Fruit fly (Drosophila melanogaster) whole organism, embryonic: Measurements from ENCODE around the gene Trs20.

Source experiments
- Atf3 ChIP-seq: fragments of 200-800 bp; sonication (Bioruptor generic); optimal IDR thresholded peaks from 3 replicates; lab custom pipeline; 2016; ENCODE audit warnings: missing biosample characterization, missing genetic modification characterization
- BtbVII ChIP-seq: fragments of 200-800 bp; sonication (Bioruptor generic); optimal IDR thresholded peaks from 3 replicates; lab custom pipeline; 2017; ENCODE audit warnings: missing biosample characterization, mild to moderate bottlenecking, missing genetic modification characterization
- CG12769 ChIP-seq: fragments of 200-800 bp; sonication (Bioruptor generic); optimal IDR thresholded peaks from 2 replicates; lab custom pipeline; 2019; ENCODE audit warnings: missing biosample characterization, mild to moderate bottlenecking, missing genetic modification characterization, moderate library complexity
- CG12942 ChIP-seq: fragments of 200-800 bp; sonication (Bioruptor generic); optimal IDR thresholded peaks from 3 replicates; lab custom pipeline; 2016; ENCODE audit warnings: missing biosample characterization, missing genetic modification characterization
- CG14014 ChIP-seq: fragments of 200-800 bp; sonication (Bioruptor generic); IDR thresholded peaks from 2 replicates; pipeline ENCODE4 v1.3.6; 2022; ENCODE audit warnings: missing biosample characterization, missing genetic modification characterization
- CG14860 ChIP-seq: fragments of 200-800 bp; sonication (Bioruptor generic); IDR thresholded peaks from 3 replicates; pipeline ENCODE4 v1.3.6; 2022; ENCODE audit warnings: missing biosample characterization, missing genetic modification characterization; ENCODE audit not compliant: partially characterized antibody
- CG15011 ChIP-seq: fragments of 200-800 bp; sonication (Bioruptor generic); optimal IDR thresholded peaks from 3 replicates; lab custom pipeline; 2018; ENCODE audit warnings: missing biosample characterization, mild to moderate bottlenecking, missing genetic modification characterization
- CG16779 ChIP-seq: fragments of 200-800 bp; sonication (Bioruptor generic); IDR thresholded peaks from 2 replicates; pipeline ENCODE4 v1.3.6; 2022; ENCODE audit warnings: missing biosample characterization, missing genetic modification characterization
- CG17802 ChIP-seq: fragments of 200-800 bp; sonication (Bioruptor generic); optimal IDR thresholded peaks from 2 replicates; lab custom pipeline; 2018; ENCODE audit warnings: missing biosample characterization, mild to moderate bottlenecking, missing genetic modification characterization, moderate library complexity
- CG30431 ChIP-seq: fragments of 200-800 bp; sonication (Bioruptor generic); optimal IDR thresholded peaks from 2 replicates; lab custom pipeline; 2017; ENCODE audit warnings: missing biosample characterization, missing genetic modification characterization
- CG32767 ChIP-seq: fragments of 200-800 bp; sonication (Bioruptor generic); IDR thresholded peaks from 2 replicates; pipeline ENCODE4 v1.3.6; 2022; ENCODE audit warnings: missing biosample characterization, missing genetic modification characterization
- CG4282 ChIP-seq: fragments of 200-800 bp; sonication (Bioruptor generic); optimal IDR thresholded peaks from 2 replicates; lab custom pipeline; 2016; ENCODE audit warnings: missing biosample characterization, missing genetic modification characterization
- CG4404 ChIP-seq: fragments of 200-800 bp; sonication (Bioruptor generic); IDR thresholded peaks from 2 replicates; pipeline ENCODE4 v1.3.6; 2022; ENCODE audit warnings: missing biosample characterization, missing genetic modification characterization
- CG4424 ChIP-seq: fragments of 200-800 bp; sonication (Bioruptor generic); optimal IDR thresholded peaks from 3 replicates; lab custom pipeline; 2016; ENCODE audit warnings: missing biosample characterization, missing genetic modification characterization
- CG5180 ChIP-seq: fragments of 200-800 bp; sonication (Bioruptor generic); optimal IDR thresholded peaks from 3 replicates; lab custom pipeline; 2017; ENCODE audit warnings: missing biosample characterization, missing genetic modification characterization, mild to moderate bottlenecking, moderate library complexity, missing genetic modification reagents
- CG7357 ChIP-seq: fragments of 200-800 bp; sonication (Bioruptor generic); IDR thresholded peaks from 3 replicates; pipeline ENCODE4 v1.3.6; 2022; ENCODE audit warnings: missing biosample characterization, missing genetic modification characterization
- CG7556 ChIP-seq: fragments of 200-800 bp; sonication (Bioruptor generic); optimal IDR thresholded peaks from 2 replicates; lab custom pipeline; 2017; ENCODE audit warnings: missing biosample characterization, mild to moderate bottlenecking, missing genetic modification characterization
- CG7839 ChIP-seq: fragments of 200-800 bp; sonication (Bioruptor generic); optimal IDR thresholded peaks from 3 replicates; lab custom pipeline; 2018; ENCODE audit warnings: missing biosample characterization, mild to moderate bottlenecking, missing genetic modification characterization, moderate library complexity
- CG8290 ChIP-seq, 3 experiments: fragments of 200-800 bp; sonication (Bioruptor generic); optimal IDR thresholded peaks; 2 replicates each; lab custom pipeline; 2016 to 2019; ENCODE audit warnings: missing biosample characterization in 3 of 3, missing genetic modification characterization in 3 of 3, mild to moderate bottlenecking in 2 of 3, moderate library complexity in 1 of 3
- CG8765 ChIP-seq: fragments of 200-800 bp; sonication (Bioruptor generic); IDR thresholded peaks from 2 replicates; pipeline ENCODE4 v1.3.6; 2022; ENCODE audit warnings: missing biosample characterization, missing genetic modification characterization
- CG9817 ChIP-seq: fragments of 200-800 bp; sonication (Bioruptor generic); optimal IDR thresholded peaks from 2 replicates; lab custom pipeline; 2018; ENCODE audit warnings: missing biosample characterization, mild to moderate bottlenecking, missing genetic modification characterization, moderate library complexity
- Camta ChIP-seq: fragments of 200-800 bp; sonication (Bioruptor generic); optimal IDR thresholded peaks from 2 replicates; lab custom pipeline; 2016; ENCODE audit warnings: missing biosample characterization, missing genetic modification characterization
- Dref ChIP-seq: fragments of 200-800 bp; sonication (Bioruptor generic); IDR thresholded peaks from 2 replicates; pipeline ENCODE4 v1.3.6; 2022; ENCODE audit warnings: missing biosample characterization, missing genetic modification characterization
- Fer2 ChIP-seq: fragments of 200-800 bp; sonication (Bioruptor generic); optimal IDR thresholded peaks from 2 replicates; lab custom pipeline; 2018; ENCODE audit warnings: missing biosample characterization, mild to moderate bottlenecking, missing genetic modification characterization, moderate library complexity
- MBD-R2 ChIP-seq: fragments of 200-800 bp; sonication (Bioruptor generic); IDR thresholded peaks from 2 replicates; pipeline ENCODE4 v1.3.6; 2022; ENCODE audit warnings: missing biosample characterization, missing genetic modification characterization
- MESR4 ChIP-seq: fragments of 200-800 bp; sonication (Bioruptor generic); optimal IDR thresholded peaks from 2 replicates; lab custom pipeline; 2018; ENCODE audit warnings: missing biosample characterization, mild to moderate bottlenecking, missing genetic modification characterization, moderate library complexity
- Med ChIP-seq: fragments of 200-800 bp; sonication (Bioruptor generic); peaks from one replicate; lab custom pipeline; 2016; ENCODE audit warnings: missing biosample characterization, missing genetic modification characterization, mild to moderate bottlenecking, inconsistent platforms, moderate library complexity
- Meics ChIP-seq: fragments of 200-800 bp; sonication (Bioruptor generic); optimal IDR thresholded peaks from 2 replicates; lab custom pipeline; 2017; ENCODE audit warnings: missing biosample characterization, mild to moderate bottlenecking, missing genetic modification characterization
- Spps ChIP-seq: fragments of 200-800 bp; sonication (Bioruptor generic); optimal IDR thresholded peaks from 2 replicates; lab custom pipeline; 2018; ENCODE audit warnings: missing biosample characterization, mild to moderate bottlenecking, missing genetic modification characterization
- Trl ChIP-seq, 3 experiments: fragments of >200 bp in 2 of 3; fragments of 200-800 bp in 1 of 3; sonication (Bioruptor generic) in 1 of 3; optimal IDR thresholded peaks; 2 replicates in 1 of 3; 3 replicates in 2 of 3; lab custom pipeline; 2016 to 2017; ENCODE audit warnings: missing biosample characterization in 1 of 3, missing genetic modification characterization in 1 of 3
- Usf ChIP-seq: fragments of 200-800 bp; sonication (Bioruptor generic); optimal IDR thresholded peaks from 2 replicates; lab custom pipeline; 2017; ENCODE audit warnings: missing genotype, missing biosample characterization, missing genetic modification characterization
- Vsx1 ChIP-seq: fragments of 200-800 bp; sonication (Bioruptor generic); optimal IDR thresholded peaks from 2 replicates; lab custom pipeline; 2017; ENCODE audit warnings: missing biosample characterization, mild to moderate bottlenecking, missing genetic modification characterization, missing genetic modification reagents
- aop ChIP-seq: fragments of 200-800 bp; sonication (Bioruptor generic); IDR thresholded peaks from 2 replicates; pipeline ENCODE4 v1.3.6; 2022; ENCODE audit warnings: missing biosample characterization, missing genetic modification characterization
- ap ChIP-seq: fragments of 200-800 bp; sonication (Bioruptor generic); IDR thresholded peaks from 2 replicates; pipeline ENCODE4 v1.3.6; 2022; ENCODE audit warnings: missing biosample characterization, missing genetic modification characterization
- ara ChIP-seq: fragments of 200-800 bp; sonication (Bioruptor generic); IDR thresholded peaks from 2 replicates; pipeline ENCODE4 v1.3.6; 2022; ENCODE audit warnings: missing biosample characterization, missing genetic modification characterization
- cg ChIP-seq: fragments of 200-800 bp; sonication (Bioruptor generic); optimal IDR thresholded peaks from 3 replicates; lab custom pipeline; 2019; ENCODE audit warnings: missing biosample characterization, mild to moderate bottlenecking, missing genetic modification characterization, moderate library complexity
- chif ChIP-seq, 2 experiments: fragments of 200-800 bp; sonication (Bioruptor generic); optimal IDR thresholded peaks; 3 replicates each; lab custom pipeline; 2016; ENCODE audit warnings: missing biosample characterization in 2 of 2, missing genetic modification characterization in 2 of 2
- corto ChIP-seq: fragments of 200-800 bp; sonication (Bioruptor generic); optimal IDR thresholded peaks from 2 replicates; lab custom pipeline; 2016; ENCODE audit warnings: missing biosample characterization, mild to moderate bottlenecking, missing genetic modification characterization, moderate library complexity
- cwo ChIP-seq: fragments of 200-800 bp; sonication (Bioruptor generic); optimal IDR thresholded peaks from 3 replicates; lab custom pipeline; 2017; ENCODE audit warnings: missing biosample characterization, missing genetic modification characterization, mild to moderate bottlenecking, moderate library complexity, missing genetic modification reagents
- fd96Cb ChIP-seq: fragments of 200-800 bp; sonication (Bioruptor generic); optimal IDR thresholded peaks from 2 replicates; lab custom pipeline; 2018; ENCODE audit warnings: missing biosample characterization, mild to moderate bottlenecking, missing genetic modification characterization, moderate library complexity
- gfzf ChIP-seq: fragments of 200-800 bp; sonication (Bioruptor generic); optimal IDR thresholded peaks from 2 replicates; lab custom pipeline; 2016; ENCODE audit warnings: missing biosample characterization, mild to moderate bottlenecking, missing genetic modification characterization, moderate library complexity
- gro ChIP-seq: fragments of 200-800 bp; sonication (Bioruptor generic); optimal IDR thresholded peaks from 2 replicates; lab custom pipeline; 2016; ENCODE audit warnings: missing biosample characterization, missing genetic modification characterization
- ham ChIP-seq: fragments of 200-800 bp; sonication (Bioruptor generic); IDR thresholded peaks from 2 replicates; pipeline ENCODE4 v1.3.6; 2022; ENCODE audit warnings: missing biosample characterization, missing genetic modification characterization
- ro ChIP-seq: fragments of 200-800 bp; sonication (Bioruptor generic); IDR thresholded peaks from 2 replicates; pipeline ENCODE4 v1.3.6; 2022; ENCODE audit warnings: missing biosample characterization, missing genetic modification characterization
- schlank ChIP-seq: fragments of 200-800 bp; sonication (Bioruptor generic); optimal IDR thresholded peaks from 2 replicates; lab custom pipeline; 2018; ENCODE audit warnings: missing biosample characterization, mild to moderate bottlenecking, missing genetic modification characterization
- tap ChIP-seq: fragments of 200-800 bp; optimal IDR thresholded peaks from 3 replicates; lab custom pipeline; 2019; ENCODE audit warnings: missing biosample characterization, mild to moderate bottlenecking, missing genetic modification characterization, moderate library complexity
- trem ChIP-seq: fragments of 200-800 bp; optimal IDR thresholded peaks from 3 replicates; lab custom pipeline; 2019; ENCODE audit warnings: missing biosample characterization, mild to moderate bottlenecking, missing genetic modification characterization, moderate library complexity
- ttk ChIP-seq: fragments of 200-800 bp; sonication (Bioruptor generic); IDR thresholded peaks from 2 replicates; pipeline ENCODE4 v2.1.2; 2022; ENCODE audit warnings: missing biosample characterization, missing genetic modification characterization
- tup ChIP-seq: fragments of 200-800 bp; sonication (Bioruptor generic); optimal IDR thresholded peaks from 2 replicates; lab custom pipeline; 2016; ENCODE audit warnings: missing biosample characterization, mild to moderate bottlenecking, missing genetic modification characterization, moderate library complexity

Gene Trs20

DNA sequence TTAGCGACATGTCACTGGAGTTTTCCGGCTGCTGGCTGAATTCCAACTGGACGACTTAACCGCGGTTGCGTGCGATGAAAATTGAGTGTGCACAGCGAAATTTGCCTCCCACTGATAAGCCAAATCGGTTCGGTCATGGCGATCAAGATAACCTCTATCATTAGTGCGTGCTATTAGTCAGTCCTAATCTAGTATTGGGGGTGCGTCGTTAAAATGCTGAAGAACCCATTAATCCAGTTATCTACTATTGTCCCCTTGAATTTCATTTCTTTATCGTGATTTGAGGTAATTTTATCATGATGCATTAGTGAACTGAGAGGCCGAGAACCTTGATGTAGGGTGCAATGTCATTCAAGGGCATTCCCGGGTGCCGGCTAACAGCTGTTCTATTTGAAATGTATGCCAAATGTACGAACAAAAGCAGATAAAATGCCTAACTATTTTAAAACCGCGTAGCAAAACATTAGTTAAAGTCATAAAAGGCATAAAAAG is 2.9 kb downstream of the Trs20 start, which contains the start of gene Pgm1 (continued):
- peak; percentile 67 for TF ChIP-seq corto (GFP tag; lab: Kevin White, UChicago)
- peak; percentile 97 for TF ChIP-seq CG12769 (tag; lab: Kevin White, UChicago)
- TF ChIP-seq CG8765 (GFP tag; lab: Robert Waterston, UW): peak; percentile 65
- TF ChIP-seq ap: peak; percentile 81
- TF ChIP-seq CG32767 (GFP tag; lab: Robert Waterston, UW): peak; percentile 46
- peak; percentile 98 for TF ChIP-seq Med (GFP tag; lab: Kevin White, UChicago)
- no peak for TF ChIP-seq Trl (optimal IDR thresholded peaks at IDR 0.05; lab: Kevin White, UChicago)
- TF ChIP-seq Trl (GFP tag; optimal IDR thresholded peaks at IDR 0.05; lab: Kevin White, UChicago): peak; percentile 94
- TF ChIP-seq CG30431 (GFP tag; lab: Kevin White, UChicago): peak; percentile 60
- TF ChIP-seq Fer2 (tag; lab: Kevin White, UChicago): peak; percentile 64
- TF ChIP-seq chif (GFP tag; optimal IDR thresholded peaks at IDR 0.05; lab: Kevin White, UChicago): peak; percentile 88 to 90
- peak; percentile 84 for TF ChIP-seq CG7839 (tag; lab: Kevin White, UChicago)
- no peak for TF ChIP-seq CG14860 (GFP tag; lab: Robert Waterston, UW)
- peak; percentile 87 for TF ChIP-seq CG4282 (GFP tag; lab: Kevin White, UChicago)
- TF ChIP-seq cg: no peak
- TF ChIP-seq Dref (GFP tag; lab: Robert Waterston, UW): no peak
- peak; percentile 42 for TF ChIP-seq MESR4 (GFP tag; lab: Kevin White, UChicago)
- peak; percentile 81 for TF ChIP-seq schlank (tag; lab: Kevin White, UChicago)
- TF ChIP-seq Vsx1 (GFP tag; lab: Kevin White, UChicago): peak; percentile 51
- peak; percentile 70 for TF ChIP-seq Spps
- TF ChIP-seq Atf3 (GFP tag; lab: Kevin White, UChicago): peak; percentile 74
- TF ChIP-seq ham (GFP tag; lab: Robert Waterston, UW): no peak
- TF ChIP-seq ttk (GFP tag; lab: Robert Waterston, UW): peak; percentile 64
- TF ChIP-seq CG5180 (GFP tag; lab: Kevin White, UChicago): peak; percentile 50
- TF ChIP-seq MBD-R2: peak; percentile 64; the same call in 1 of the 2 replicates
- TF ChIP-seq CG14014 (GFP tag; lab: Robert Waterston, UW): peak; percentile 76
- peak; percentile 85 for TF ChIP-seq CG12942 (GFP tag; lab: Kevin White, UChicago)
- TF ChIP-seq Meics (GFP tag; lab: Kevin White, UChicago): peak; percentile 84
- no peak for TF ChIP-seq CG15011 (GFP tag; lab: Kevin White, UChicago)
- TF ChIP-seq CG16779 (GFP tag; lab: Robert Waterston, UW): peak; percentile 74
- TF ChIP-seq tup (GFP tag; lab: Kevin White, UChicago): peak; percentile 74
- peak; percentile 76 for TF ChIP-seq ara (GFP tag; lab: Robert Waterston, UW)
- TF ChIP-seq gfzf (GFP tag; lab: Kevin White, UChicago): no peak
- peak; percentile 77 for TF ChIP-seq BtbVII
- TF ChIP-seq tap (tag; lab: Kevin White, UChicago): no peak
- TF ChIP-seq CG4424 (GFP tag; lab: Kevin White, UChicago): peak; percentile 82
- peak; percentile 85 for TF ChIP-seq Camta (GFP tag; lab: Kevin White, UChicago)
- TF ChIP-seq CG7556 (GFP tag; lab: Kevin White, UChicago): peak; percentile 74
- peak; percentile 82 for TF ChIP-seq cwo (GFP tag; lab: Kevin White, UChicago)
- peak; percentile 94 for TF ChIP-seq gro (GFP tag; lab: Kevin White, UChicago)
- TF ChIP-seq CG17802: peak; percentile 33
- peak; percentile 73 for TF ChIP-seq fd96Cb (tag; lab: Kevin White, UChicago)
- no peak for TF ChIP-seq aop (GFP tag; lab: Robert Waterston, UW)
- peak; percentile 80 for TF ChIP-seq CG9817
- TF ChIP-seq CG7357 (GFP tag; lab: Robert Waterston, UW): 0 out of 3 replicates have a peak, but pooled peaks have one; percentile 33
- TF ChIP-seq CG8290 (GFP tag; optimal IDR thresholded peaks at IDR 0.05; lab: Kevin White, UChicago): peak; percentile 70
- TF ChIP-seq CG8290 (tag; optimal IDR thresholded peaks at IDR 0.05; lab: Kevin White, UChicago): peak; percentile 34 to 96
- peak; percentile 57 for TF ChIP-seq Usf (GFP tag; lab: Kevin White, UChicago)
- no peak for TF ChIP-seq ro (GFP tag; lab: Robert Waterston, UW)
- TF ChIP-seq CG4404 (GFP tag; lab: Robert Waterston, UW): peak; percentile 37
- TF ChIP-seq trem: peak; percentile 54
